Worm (Caenorhabditis elegans) whole organism, L2 larva: ENCODE results near the gene dct-7.

Experiments used
- F13H6.1 ChIP-seq: sonication (generic microtip); optimal IDR thresholded peaks from 2 replicates; lab custom pipeline; 2016; ENCODE audit warnings: missing genetic modification characterization, missing compliant biosample characterization
- blmp-1 ChIP-seq: sonication (generic microtip); optimal IDR thresholded peaks from 2 replicates; lab custom pipeline; 2017; ENCODE audit warnings: missing genetic modification characterization, mild to moderate bottlenecking, missing compliant biosample characterization, antibody characterized with exemption, moderate library complexity; ENCODE audit not compliant: insufficient read depth
- lin-39 ChIP-seq: fragments of 150-350 bp; optimal IDR thresholded peaks from 2 replicates; lab custom pipeline; 2014; ENCODE audit warnings: missing biosample characterization, missing genetic modification reagents, missing genetic modification characterization
- nhr-129 ChIP-seq: fragments of 150-350 bp; optimal IDR thresholded peaks from 2 replicates; lab custom pipeline; 2014; ENCODE audit warnings: missing biosample characterization, missing genetic modification characterization
- nhr-237 ChIP-seq: fragments of 150-350 bp; optimal IDR thresholded peaks from 2 replicates; lab custom pipeline; 2014; ENCODE audit warnings: missing biosample characterization, missing genetic modification characterization
- sem-4 ChIP-seq: fragments of 150-350 bp; optimal IDR thresholded peaks from 2 replicates; lab custom pipeline; 2014; ENCODE audit warnings: missing biosample characterization, missing genetic modification reagents, missing genetic modification characterization
- zag-1 ChIP-seq: fragments of 150-350 bp; optimal IDR thresholded peaks from 2 replicates; lab custom pipeline; 2014; ENCODE audit warnings: missing biosample characterization, missing genetic modification characterization

- no peak for TF ChIP-seq zag-1 (tag; lab: Kevin White, UChicago)
- no peak for TF ChIP-seq F13H6.1 (tag; lab: Kevin White, UChicago)
- no peak for TF ChIP-seq blmp-1 (tag; lab: Kevin White, UChicago)
- TF ChIP-seq sem-4 = no peak
- TF ChIP-seq nhr-129 (tag; lab: Kevin White, UChicago) = no peak
- TF ChIP-seq lin-39 (tag; lab: Kevin White, UChicago) = no peak
- TF ChIP-seq nhr-237 (tag; lab: Kevin White, UChicago) = no peak
Observed at ce11 chrIV:4289267-4289666, 1.1 kb downstream of the dct-7 start, which contains the start of gene F15E6.5.
